Fruit fly (Drosophila melanogaster): Measurements from ENCODE around the gene CG10208.
A peak's percentile ranks its signal among the peaks of the same experiment; 100 is the strongest.

The CG10208 gene

dm6 chr3R:23783961-23784360 is 10.0 kb upstream of the CG10208 start:
- TF ChIP-seq Sox15 (GFP tag; optimal IDR thresholded peaks at IDR 0.05), result peak; percentile 73
- TF ChIP-seq spab (GFP tag; optimal IDR thresholded peaks at IDR 0.05), result peak; percentile 85
- peak; percentile 71 for TF ChIP-seq CG16779 (tag; optimal IDR thresholded peaks at IDR 0.05)
- TF ChIP-seq Eip93F (GFP tag; optimal IDR thresholded peaks at IDR 0.05), result no peak
- peak; percentile 90 for TF ChIP-seq OdsH (GFP tag; optimal IDR thresholded peaks at IDR 0.05)
- peak; percentile 88 for TF ChIP-seq CG3919 (GFP tag; optimal IDR thresholded peaks at IDR 0.05)
- TF ChIP-seq Gug (GFP tag; IDR thresholded peaks at IDR 0.05), result peak; percentile 69
- TF ChIP-seq CG8632 (GFP tag; optimal IDR thresholded peaks at IDR 0.05), result peak; percentile 86
- peak; percentile 77 for TF ChIP-seq lz (GFP tag; optimal IDR thresholded peaks at IDR 0.05)
- peak; percentile 74 for TF ChIP-seq CG9139 (GFP tag; optimal IDR thresholded peaks at IDR 0.05)
- peak; percentile 11 for TF ChIP-seq vri (GFP tag; optimal IDR thresholded peaks at IDR 0.05)
- TF ChIP-seq CG6854 (GFP tag; optimal IDR thresholded peaks at IDR 0.05), result no peak
- peak; percentile 80 for TF ChIP-seq CG11762 (GFP tag; optimal IDR thresholded peaks at IDR 0.05; ENCODE audit: insufficient read depth)
- peak; percentile 84 for TF ChIP-seq CG34406 (GFP tag; optimal IDR thresholded peaks at IDR 0.05)
- TF ChIP-seq Blimp-1 (GFP tag; optimal IDR thresholded peaks at IDR 0.05), result peak; percentile 1
- peak; percentile 83 for TF ChIP-seq dsx (GFP tag; optimal IDR thresholded peaks at IDR 0.05; ENCODE audit: poor library complexity, severe bottlenecking)
- TF ChIP-seq Hr39 (GFP tag; optimal IDR thresholded peaks at IDR 0.05), result peak; percentile 78
- TF ChIP-seq CG6163 (GFP tag; IDR thresholded peaks at IDR 0.05), result peak; percentile 80
- TF ChIP-seq svp (GFP tag), result peak; percentile 88
- peak; percentile 75 for TF ChIP-seq Smox (GFP tag; optimal IDR thresholded peaks at IDR 0.05)
- peak; percentile 85 for TF ChIP-seq CG1621 (tag; optimal IDR thresholded peaks at IDR 0.05)
- peak; percentile 89 for TF ChIP-seq Sox14 (GFP tag; optimal IDR thresholded peaks at IDR 0.05)
- TF ChIP-seq CG4318 (GFP tag; optimal IDR thresholded peaks at IDR 0.05), result peak; percentile 86
- peak; percentile 76 for TF ChIP-seq eg (GFP tag; IDR thresholded peaks at IDR 0.05)
- peak; percentile 37 for TF ChIP-seq fd85E (GFP tag; optimal IDR thresholded peaks at IDR 0.05)
- peak; percentile 90 for TF ChIP-seq acj6 (GFP tag; optimal IDR thresholded peaks at IDR 0.05)
- peak; percentile 86 for TF ChIP-seq fd59A (GFP tag; optimal IDR thresholded peaks at IDR 0.05)
- TF ChIP-seq Met (GFP tag; optimal IDR thresholded peaks at IDR 0.05), result peak; percentile 85
- TF ChIP-seq Ets21C (GFP tag; optimal IDR thresholded peaks at IDR 0.05), result peak; percentile 60
- peak; percentile 84 for TF ChIP-seq esn (GFP tag; optimal IDR thresholded peaks at IDR 0.05)
- TF ChIP-seq fkh (GFP tag; optimal IDR thresholded peaks at IDR 0.05), result no peak
- TF ChIP-seq Sox102F (GFP tag; optimal IDR thresholded peaks at IDR 0.05), result peak; percentile 78
- peak; percentile 87 for TF ChIP-seq CG6808 (GFP tag; optimal IDR thresholded peaks at IDR 0.05)
- peak; percentile 86 for TF ChIP-seq topi (GFP tag; optimal IDR thresholded peaks at IDR 0.05)
- TF ChIP-seq CG7368 (GFP tag; optimal IDR thresholded peaks at IDR 0.05), result peak; percentile 78
- TF ChIP-seq salr (GFP tag; optimal IDR thresholded peaks at IDR 0.05), result peak; percentile 67 to 84
- TF ChIP-seq dac (GFP tag; optimal IDR thresholded peaks at IDR 0.05), result peak; percentile 82
- peak; percentile 90 for TF ChIP-seq CG10631 (GFP tag; optimal IDR thresholded peaks at IDR 0.05)
- TF ChIP-seq CG8319 (GFP tag; optimal IDR thresholded peaks at IDR 0.05), result peak; percentile 79
- peak; percentile 94 for TF ChIP-seq CG32006 (GFP tag; optimal IDR thresholded peaks at IDR 0.05)
- TF ChIP-seq cyc (GFP tag; optimal IDR thresholded peaks at IDR 0.05), result peak; percentile 70
- TF ChIP-seq net (GFP tag; optimal IDR thresholded peaks at IDR 0.05), result peak; percentile 84
- peak; percentile 90 for TF ChIP-seq Ets96B (tag; optimal IDR thresholded peaks at IDR 0.05)
- peak; percentile 90 for TF ChIP-seq Hr4 (GFP tag; optimal IDR thresholded peaks at IDR 0.05)
- peak; percentile 66 for TF ChIP-seq CG11902 (GFP tag; optimal IDR thresholded peaks at IDR 0.05)
- TF ChIP-seq CG3032 (tag; optimal IDR thresholded peaks at IDR 0.05), result peak; percentile 89
- peak; percentile 86 for TF ChIP-seq CG10669 (GFP tag; optimal IDR thresholded peaks at IDR 0.05)
- peak; percentile 77 for TF ChIP-seq CG31627 (GFP tag; optimal IDR thresholded peaks at IDR 0.05)
- peak; percentile 91 for TF ChIP-seq pdm3 (GFP tag; optimal IDR thresholded peaks at IDR 0.05)
- peak; percentile 83 for TF ChIP-seq Lpt (GFP tag; optimal IDR thresholded peaks at IDR 0.05)
- peak; percentile 89 for TF ChIP-seq CG15336 (GFP tag; IDR thresholded peaks at IDR 0.05)
- no peak for TF ChIP-seq Hr38 (GFP tag; optimal IDR thresholded peaks at IDR 0.05)

Measured in whole organism, prepupa.